Worm (Caenorhabditis elegans): ENCODE data around the gene hyl-2.

DNA sequence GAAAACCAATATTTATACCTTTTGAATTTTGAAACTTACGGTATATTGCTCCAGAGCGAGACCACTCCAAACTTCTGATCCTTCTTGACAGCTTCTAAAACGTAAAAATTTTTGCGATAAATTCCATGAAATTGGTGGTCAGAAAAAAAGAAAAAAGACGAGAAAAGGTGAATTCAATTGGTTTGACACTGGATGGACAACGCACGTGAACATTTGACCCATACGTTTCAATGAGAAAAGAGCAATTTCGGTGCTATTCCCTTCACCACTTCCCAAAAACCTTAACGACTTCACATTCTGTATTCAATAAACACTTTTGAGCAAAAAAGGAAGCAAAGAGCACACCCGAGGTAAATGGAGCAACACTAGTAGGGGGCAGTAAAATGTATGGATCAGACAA, 28.1 kb upstream of the hyl-2 start, which contains the start of gene acc-3:
- TF ChIP-seq ama-1 (optimal IDR thresholded peaks at IDR 0.05) = no peak
- no peak for TF ChIP-seq aly-2 (tag; optimal IDR thresholded peaks at IDR 0.05)
- no peak for TF ChIP-seq lin-11 (tag; optimal IDR thresholded peaks at IDR 0.05)
- no peak for TF ChIP-seq unc-39 (tag; optimal IDR thresholded peaks at IDR 0.05)
- no peak for TF ChIP-seq elt-3 (tag; optimal IDR thresholded peaks at IDR 0.05)
- no peak for TF ChIP-seq ceh-82 (tag; optimal IDR thresholded peaks at IDR 0.05)
- TF ChIP-seq nhr-25 (tag; optimal IDR thresholded peaks at IDR 0.05) = no peak
- no peak for TF ChIP-seq ZK546.5 (tag; optimal IDR thresholded peaks at IDR 0.05)
- TF ChIP-seq zag-1 (tag; optimal IDR thresholded peaks at IDR 0.05) = no peak
- TF ChIP-seq mbf-1 (tag; optimal IDR thresholded peaks at IDR 0.05) = no peak
- no peak for TF ChIP-seq nhr-12 (tag; optimal IDR thresholded peaks at IDR 0.05)
